Worm (Caenorhabditis elegans): ENCODE results near the gene Y67A10A.7.
A peak's percentile ranks its signal among the peaks of the same experiment; 100 is the strongest.

Gene Y67A10A.7

DNA sequence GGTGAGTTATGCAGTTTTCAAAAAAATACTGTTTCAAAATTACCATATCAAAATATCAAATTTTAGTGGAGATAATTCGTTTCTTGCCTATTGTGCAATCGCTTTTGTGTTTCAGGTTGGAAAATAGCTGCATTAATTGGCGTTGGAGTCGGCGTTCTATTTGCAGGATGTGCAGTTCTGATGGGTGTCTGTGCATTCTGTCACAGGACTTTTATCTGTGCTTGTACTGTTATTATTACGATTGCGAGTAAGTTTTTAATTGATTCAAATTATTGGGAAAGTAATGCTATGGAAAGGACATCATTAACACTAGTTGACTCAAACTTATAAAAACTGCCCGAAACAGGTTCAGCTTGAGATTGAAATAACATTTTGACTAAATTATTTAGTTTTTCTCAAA, 20.9 kb downstream of the Y67A10A.7 start:
- no peak for TF ChIP-seq R02D3.7 (tag; optimal IDR thresholded peaks at IDR 0.05)
- TF ChIP-seq unc-62 (GFP tag; optimal IDR thresholded peaks at IDR 0.05 in 1 of 2), result peak in 1 of 2 experiments; percentile 60
- no peak for TF ChIP-seq unc-62 (tag; optimal IDR thresholded peaks at IDR 0.05)
- peak; percentile 70; the same call in 1 of the 2 replicates for TF ChIP-seq snpc-1.2 (GFP tag; IDR thresholded peaks at IDR 0.05)

DNA sequence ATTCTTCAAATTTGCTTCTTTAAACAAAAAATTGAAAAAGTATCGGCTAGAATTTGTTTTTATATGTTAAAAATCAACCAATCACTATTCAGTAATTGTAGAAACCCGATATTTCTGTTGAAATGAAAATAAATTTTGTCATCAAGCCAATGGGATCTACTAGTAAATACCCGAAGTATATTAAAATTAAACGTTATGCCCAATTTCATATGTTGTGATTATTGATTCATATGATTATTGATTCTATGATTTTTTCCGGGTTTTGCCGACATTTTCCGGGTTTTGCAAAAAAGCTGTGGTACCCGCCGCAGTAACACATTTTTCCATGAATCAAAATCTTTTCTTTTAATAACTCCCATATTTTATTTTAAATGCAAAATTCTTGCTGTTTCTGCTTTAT, 21.6 kb downstream of the Y67A10A.7 start:
- TF ChIP-seq lir-3 (tag; optimal IDR thresholded peaks at IDR 0.05) (no peak), aha-1 (tag) (peak; percentile 90), madf-5 (GFP tag; IDR thresholded peaks at IDR 0.05) (no peak)

- TF ChIP-seq Y5F2A.4 (GFP tag; optimal IDR thresholded peaks at IDR 0.05) (no peak), snpc-1.2 (GFP tag; IDR thresholded peaks at IDR 0.05) (peak; percentile 64)
Observed at ce11 chrIV:14408569-14408968, 34.7 kb downstream of the Y67A10A.7 start.

- TF ChIP-seq snpc-1.2 (GFP tag; IDR thresholded peaks at IDR 0.05), result peak; percentile 47
- no peak for TF ChIP-seq nhr-48 (tag; optimal IDR thresholded peaks at IDR 0.05)
- TF ChIP-seq ztf-7 (tag; optimal IDR thresholded peaks at IDR 0.05), result peak; percentile 84
Observed at ce11 chrIV:14412655-14413054, 38.7 kb downstream of the Y67A10A.7 start, which contains the start of gene xdh-1. Gene xdh-1, minus strand, starts transcription at chrIV:14412894.

DNA sequence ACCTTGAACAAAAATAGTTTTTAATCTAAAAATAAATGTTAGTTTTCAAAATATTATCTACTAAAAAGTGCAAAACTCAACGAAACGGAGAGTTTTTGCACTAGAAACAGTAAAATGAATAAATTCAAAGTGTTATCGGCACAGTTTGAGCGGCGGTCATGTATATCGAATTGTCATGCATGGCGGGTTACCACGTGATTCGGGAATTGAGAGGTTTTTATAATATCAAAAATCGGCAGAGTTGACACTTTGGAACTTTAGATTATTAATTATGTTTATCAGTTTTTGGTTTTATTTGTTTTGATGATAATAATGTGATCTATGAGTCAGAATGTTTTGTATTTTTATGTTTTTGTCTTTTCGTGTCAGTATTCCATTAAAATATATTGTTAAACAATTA, 39.5 kb downstream of the Y67A10A.7 start:
- peak; percentile 45 for TF ChIP-seq nhr-77 (tag; optimal IDR thresholded peaks at IDR 0.05)
- TF ChIP-seq sdz-12 (GFP tag; optimal IDR thresholded peaks at IDR 0.05), result no peak
- no peak for TF ChIP-seq ceh-44 (GFP tag; IDR thresholded peaks at IDR 0.05)
- TF ChIP-seq tag-97 (GFP tag; IDR thresholded peaks at IDR 0.05), result no peak
- TF ChIP-seq ceh-32 (tag; optimal IDR thresholded peaks at IDR 0.05; ENCODE audit: poor library complexity), result no peak
- no peak for TF ChIP-seq duxl-1 (tag; optimal IDR thresholded peaks at IDR 0.05; ENCODE audit: poor library complexity)
- peak; percentile 14 for TF ChIP-seq mep-1 (tag; optimal IDR thresholded peaks at IDR 0.05)
- TF ChIP-seq dve-1 (tag; optimal IDR thresholded peaks at IDR 0.05; ENCODE audit: insufficient read depth), result peak; percentile 92
- TF ChIP-seq pha-4 (GFP tag; IDR thresholded peaks at IDR 0.05), result no peak
- TF ChIP-seq pha-4 (tag; optimal IDR thresholded peaks at IDR 0.05), result no peak
- peak; percentile 94 for TF ChIP-seq dmd-6 (GFP tag; IDR thresholded peaks at IDR 0.05)
- TF ChIP-seq zip-2 (tag; optimal IDR thresholded peaks at IDR 0.05), result no peak
- TF ChIP-seq cey-2 (tag; optimal IDR thresholded peaks at IDR 0.05; ENCODE audit: borderline replicate concordance, insufficient read depth), result no peak
- no peak for TF ChIP-seq mdt-29 (GFP tag; IDR thresholded peaks at IDR 0.05)
- TF ChIP-seq zag-1 (tag; optimal IDR thresholded peaks at IDR 0.05), result no peak
- no peak for TF ChIP-seq zip-11 (GFP tag; IDR thresholded peaks at IDR 0.05)
- no peak for TF ChIP-seq zfp-3 (GFP tag; conservative IDR thresholded peaks at IDR 0.05)
- TF ChIP-seq egl-27 (tag; optimal IDR thresholded peaks at IDR 0.05), result no peak
- TF ChIP-seq nhr-11 (tag; optimal IDR thresholded peaks at IDR 0.05), result no peak
- no peak for TF ChIP-seq nhr-41 (GFP tag; IDR thresholded peaks at IDR 0.05)
- TF ChIP-seq ceh-62 (tag; optimal IDR thresholded peaks at IDR 0.05), result no peak
- TF ChIP-seq rbr-2 (tag; optimal IDR thresholded peaks at IDR 0.05), result no peak
- TF ChIP-seq ztf-7 (tag; optimal IDR thresholded peaks at IDR 0.05), result peak; percentile 54
- TF ChIP-seq fos-1 (tag; optimal IDR thresholded peaks at IDR 0.05), result no peak
- TF ChIP-seq hmg-1.1 (GFP tag; IDR thresholded peaks at IDR 0.05), result no peak
- TF ChIP-seq ctbp-1 (GFP tag; IDR thresholded peaks at IDR 0.05), result no peak
- peak; percentile 57 for TF ChIP-seq nhr-48 (tag; optimal IDR thresholded peaks at IDR 0.05)
- no peak for TF ChIP-seq nhr-42 (GFP tag; IDR thresholded peaks at IDR 0.05)
- no peak for TF ChIP-seq set-16 (GFP tag; IDR thresholded peaks at IDR 0.05)
- TF ChIP-seq ceh-20 (GFP tag; IDR thresholded peaks at IDR 0.05), result no peak
- no peak for TF ChIP-seq madf-5 (GFP tag; IDR thresholded peaks at IDR 0.05)
- TF ChIP-seq R02D3.7 (tag; optimal IDR thresholded peaks at IDR 0.05), result no peak
- TF ChIP-seq F26F4.8 (GFP tag; conservative IDR thresholded peaks at IDR 0.05), result no peak
- TF ChIP-seq spr-3 (GFP tag; optimal IDR thresholded peaks at IDR 0.05), result no peak
- TF ChIP-seq daf-12 (tag; optimal IDR thresholded peaks at IDR 0.05), result no peak
- peak; percentile 84 for TF ChIP-seq hlh-11 (tag; optimal IDR thresholded peaks at IDR 0.05)
- TF ChIP-seq pqm-1 (tag; optimal IDR thresholded peaks at IDR 0.05), result peak; percentile 86
- no peak for TF ChIP-seq Y105C5A.15 (GFP tag; IDR thresholded peaks at IDR 0.05)

Measured in whole organism, L4 larva.